Fruit fly (Drosophila melanogaster) Kc167 (cell line): Measurements from ENCODE around the gene zuc.

ENCODE experiments used
- Myc ChIP-seq: fragments of >200 bp; optimal IDR thresholded peaks from 2 replicates; lab custom pipeline; 2017; ENCODE audit warnings: missing external identifiers
- Sin3A ChIP-seq: fragments of >200 bp; optimal IDR thresholded peaks from 2 replicates; lab custom pipeline; 2018; ENCODE audit warnings: missing external identifiers
- h ChIP-seq: fragments of >200 bp; optimal IDR thresholded peaks from 3 replicates; lab custom pipeline; 2018; ENCODE audit warnings: missing external identifiers
- psq ChIP-seq: fragments of >200 bp; optimal IDR thresholded peaks from 2 replicates; lab custom pipeline; 2017; ENCODE audit warnings: missing external identifiers
- ttk ChIP-seq: sonication (Bioruptor generic); optimal IDR thresholded peaks from 2 replicates; lab custom pipeline; 2017; ENCODE audit warnings: missing external identifiers

DNA sequence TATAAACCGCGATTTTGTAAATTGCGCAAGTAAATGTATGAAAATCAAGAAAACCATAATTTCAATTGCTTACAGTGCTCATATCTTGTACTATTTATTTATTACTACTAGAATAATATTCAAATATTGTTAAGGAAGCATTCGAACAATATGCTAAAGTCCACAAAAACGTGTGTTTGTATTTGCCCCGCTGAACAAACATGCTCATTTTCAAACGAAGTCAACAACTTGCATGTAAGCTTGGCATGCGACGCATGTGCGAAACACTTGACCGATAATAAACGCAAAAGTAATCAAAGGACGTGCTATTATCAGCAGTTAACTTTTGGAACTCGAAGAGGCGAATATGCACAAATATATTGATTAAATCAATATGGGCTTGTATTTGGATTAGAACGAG is 31.5 kb upstream of the zuc start:
- TF ChIP-seq h (lab: Kevin White, UChicago) (no peak), psq (lab: Kevin White, UChicago) (no peak), Sin3A (no peak), Myc (lab: Kevin White, UChicago) (no peak), ttk (lab: Kevin White, UChicago) (no peak)
